Worm (Caenorhabditis elegans) whole organism, L2 larva: ENCODE measurements around the gene E02H4.5.

Experiments used
- R02D3.7 ChIP-seq: fragments of 150-350 bp; optimal IDR thresholded peaks from 2 replicates; lab custom pipeline; 2014; ENCODE audit warnings: missing biosample characterization, missing genetic modification characterization
- aly-2 ChIP-seq: fragments of 150-350 bp; optimal IDR thresholded peaks from 2 replicates; lab custom pipeline; 2014; ENCODE audit warnings: missing biosample characterization, missing genetic modification characterization
- ceh-82 ChIP-seq: fragments of 150-350 bp; optimal IDR thresholded peaks from 2 replicates; lab custom pipeline; 2014; ENCODE audit warnings: missing biosample characterization, missing genetic modification characterization
- ztf-11 ChIP-seq: sonication (generic microtip); optimal IDR thresholded peaks from 2 replicates; lab custom pipeline; 2017; ENCODE audit warnings: missing biosample characterization, missing genetic modification characterization

DNA sequence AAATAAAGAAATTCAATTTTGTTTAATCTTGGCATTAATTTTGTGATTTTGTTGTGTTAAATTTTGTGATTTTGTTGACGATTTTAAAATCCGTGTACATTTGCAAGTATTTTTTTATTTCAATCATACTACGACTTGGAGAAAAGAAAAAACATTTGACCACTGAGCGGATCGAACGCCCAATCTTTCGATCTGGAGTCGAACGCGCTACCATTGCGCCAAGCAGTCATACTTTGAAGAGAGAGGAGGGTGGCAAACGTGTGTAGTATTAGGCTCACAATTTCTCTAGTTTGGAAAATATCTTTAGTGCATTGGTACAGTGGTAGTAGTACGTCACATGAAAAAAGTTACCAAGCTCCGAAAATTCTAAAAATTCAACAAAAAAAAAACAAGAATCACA is 26.2 kb downstream of the E02H4.5 start:
- TF ChIP-seq ztf-11 (tag; lab: Kevin White, UChicago) = no peak
- TF ChIP-seq ceh-82 (tag; lab: Kevin White, UChicago) = no peak
- no peak for TF ChIP-seq aly-2 (tag; lab: Kevin White, UChicago)
- no peak for TF ChIP-seq R02D3.7 (tag; lab: Kevin White, UChicago)
